Worm (Caenorhabditis elegans) whole organism, mixed stage, embryonic: Measurements from ENCODE around the gene cwp-1.

Source experiments
- blmp-1 ChIP-seq: fragments of 150-350 bp; optimal IDR thresholded peaks from 2 replicates; lab custom pipeline; 2014; ENCODE audit warnings: missing biosample characterization, missing genetic modification characterization
- elt-1 ChIP-seq: sonication (generic microtip); optimal IDR thresholded peaks from 2 replicates; lab custom pipeline; 2017; ENCODE audit warnings: missing genetic modification characterization, mild to moderate bottlenecking, missing compliant biosample characterization, antibody characterized with exemption, moderate library complexity, borderline replicate concordance; ENCODE audit not compliant: insufficient read depth
- nhr-237 ChIP-seq: fragments of 150-350 bp; optimal IDR thresholded peaks from 2 replicates; lab custom pipeline; 2014; ENCODE audit warnings: missing biosample characterization, missing genetic modification characterization
- nhr-76 ChIP-seq: sonication (generic microtip); optimal IDR thresholded peaks from 2 replicates; lab custom pipeline; 2017; ENCODE audit warnings: missing biosample characterization, missing genetic modification characterization
- unc-62 ChIP-seq: fragments of 150-350 bp; optimal IDR thresholded peaks from 2 replicates; lab custom pipeline; 2014; ENCODE audit warnings: missing biosample characterization, missing genetic modification reagents, missing genetic modification characterization

DNA sequence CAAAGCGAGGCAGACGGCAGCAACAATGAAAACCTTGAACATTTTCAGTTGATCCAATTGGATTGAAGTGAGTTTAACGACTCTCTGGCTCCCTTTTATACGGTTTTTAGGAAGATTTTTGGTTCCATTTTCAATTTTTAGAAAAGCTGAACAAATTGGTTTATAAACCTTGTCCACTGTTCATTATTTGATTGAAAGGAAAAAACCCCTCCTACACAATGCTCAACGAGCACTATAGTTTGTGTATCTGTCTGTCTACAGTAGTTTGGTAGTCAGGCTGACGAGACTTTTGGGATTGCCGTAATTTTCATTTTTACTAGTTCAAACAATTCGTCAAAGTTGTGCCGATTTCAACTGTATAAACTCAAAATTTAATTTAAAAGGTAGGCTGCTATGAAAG is 38.2 kb upstream of the cwp-1 start, which contains the start of gene T19H12.15:
- TF ChIP-seq blmp-1 (tag; lab: Kevin White, UChicago) (no peak), nhr-76 (tag; lab: Kevin White, UChicago) (no peak), elt-1 (tag; lab: Kevin White, UChicago) (no peak), unc-62 (GFP tag; lab: Kevin White, UChicago) (no peak), nhr-237 (tag; lab: Kevin White, UChicago) (no peak)
